Fruit fly (Drosophila melanogaster): ENCODE data around the gene CG3918.

Gene CG3918

DNA sequence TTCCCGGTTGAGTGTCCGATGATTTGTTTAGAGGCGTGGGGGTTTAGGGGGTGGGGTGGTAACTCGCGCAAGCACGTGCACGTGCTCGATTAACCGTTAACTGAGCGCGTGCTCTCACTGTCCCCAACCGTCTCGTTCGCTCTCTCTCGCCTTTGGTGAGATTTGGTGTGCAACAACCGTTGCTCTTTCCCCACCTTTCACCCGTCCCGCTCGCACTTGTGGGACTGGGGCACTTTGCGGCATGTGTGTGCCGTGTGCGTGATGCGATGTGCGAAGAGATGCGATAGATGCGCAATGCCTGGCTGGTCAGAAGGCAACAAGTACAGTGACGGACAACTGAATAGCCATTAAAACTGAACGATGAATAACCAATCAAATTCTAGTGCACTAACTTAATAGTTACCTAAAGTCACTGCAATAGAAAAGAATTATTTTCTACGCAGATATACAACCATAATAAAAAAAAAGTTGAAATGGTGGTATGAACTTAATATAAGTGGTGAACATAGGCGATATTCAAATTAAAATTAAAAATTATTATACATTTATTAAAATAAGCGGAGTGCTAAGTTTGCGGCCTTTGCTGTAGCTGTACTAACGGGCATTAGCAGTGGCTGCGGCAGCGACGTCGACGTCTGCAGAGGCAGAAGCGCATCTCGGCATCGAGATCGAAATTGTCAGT is 47.1 kb downstream of the CG3918 start (continued):
- TF ChIP-seq CG6792 (GFP tag; optimal IDR thresholded peaks at IDR 0.05) = peak; percentile 65
- peak; percentile 95 for TF ChIP-seq CG15336 (GFP tag; IDR thresholded peaks at IDR 0.05)
- peak; percentile 19 to 87 for TF ChIP-seq salr (GFP tag; optimal IDR thresholded peaks at IDR 0.05)
- TF ChIP-seq fkh (GFP tag; optimal IDR thresholded peaks at IDR 0.05) = no peak
- TF ChIP-seq CG11294 (GFP tag; IDR thresholded peaks at IDR 0.05) = peak; percentile 77
- peak; percentile 84 for TF ChIP-seq OdsH (GFP tag; optimal IDR thresholded peaks at IDR 0.05)
- peak; percentile 69 for TF ChIP-seq Sox102F (GFP tag; optimal IDR thresholded peaks at IDR 0.05)
- TF ChIP-seq esn (GFP tag; optimal IDR thresholded peaks at IDR 0.05) = peak; percentile 75
- TF ChIP-seq Hr39 (GFP tag; optimal IDR thresholded peaks at IDR 0.05) = peak; percentile 53

DNA sequence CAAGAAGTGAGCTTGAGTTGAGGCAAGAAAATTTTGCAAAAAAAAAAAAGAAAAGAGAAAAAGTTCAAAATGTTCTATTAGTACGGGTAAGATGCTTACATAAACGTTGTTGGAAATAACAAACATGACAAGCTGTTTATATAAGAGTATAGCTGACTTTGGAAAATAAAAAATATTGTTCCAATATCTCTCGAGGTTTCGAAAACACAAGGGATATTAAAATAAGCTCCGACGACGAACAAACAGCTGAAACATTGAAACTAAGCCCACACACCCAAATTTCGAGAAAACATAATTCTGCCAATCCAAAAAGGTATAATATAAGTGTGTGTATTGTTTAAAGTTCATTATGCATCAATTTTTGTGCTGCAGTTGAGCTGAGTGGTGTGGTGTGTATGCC is 49.5 kb downstream of the CG3918 start:
- TF ChIP-seq cyc (GFP tag; optimal IDR thresholded peaks at IDR 0.05) (peak; percentile 35), Hr39 (GFP tag; optimal IDR thresholded peaks at IDR 0.05) (peak; percentile 20), CG8632 (GFP tag; optimal IDR thresholded peaks at IDR 0.05) (peak; percentile 33), CG31627 (GFP tag; optimal IDR thresholded peaks at IDR 0.05) (peak; percentile 46), OdsH (GFP tag; optimal IDR thresholded peaks at IDR 0.05) (peak; percentile 18), Eip93F (GFP tag; optimal IDR thresholded peaks at IDR 0.05) (no peak), esn (GFP tag; optimal IDR thresholded peaks at IDR 0.05) (peak; percentile 58), Gug (GFP tag; IDR thresholded peaks at IDR 0.05) (no peak), salr (GFP tag; optimal IDR thresholded peaks at IDR 0.05) (peak in 1 of 2 experiments; percentile 45), net (GFP tag; optimal IDR thresholded peaks at IDR 0.05) (peak; percentile 32), CG32006 (GFP tag; optimal IDR thresholded peaks at IDR 0.05) (peak; percentile 63), CG3919 (GFP tag; optimal IDR thresholded peaks at IDR 0.05) (peak; percentile 16), CG8119 (GFP tag; IDR thresholded peaks at IDR 0.05) (peak; percentile 53; the same call in 2 of the 3 replicates), CG6808 (GFP tag; optimal IDR thresholded peaks at IDR 0.05) (peak; percentile 42), CG6276 (GFP tag; optimal IDR thresholded peaks at IDR 0.05) (peak; percentile 41), CG16779 (tag; optimal IDR thresholded peaks at IDR 0.05) (no peak), CG10669 (GFP tag; optimal IDR thresholded peaks at IDR 0.05) (peak; percentile 3), Sox102F (GFP tag; optimal IDR thresholded peaks at IDR 0.05) (peak; percentile 33), ss (GFP tag; optimal IDR thresholded peaks at IDR 0.05) (peak in 1 of 2 experiments; percentile 11), CG11902 (GFP tag; optimal IDR thresholded peaks at IDR 0.05) (no peak), fkh (GFP tag; optimal IDR thresholded peaks at IDR 0.05) (no peak), CG6163 (GFP tag; IDR thresholded peaks at IDR 0.05) (0 out of 3 replicates have a peak, but pooled peaks have one; percentile 14), Eip78C (GFP tag) (peak; percentile 87), topi (GFP tag; optimal IDR thresholded peaks at IDR 0.05) (peak; percentile 58), Lpt (GFP tag; optimal IDR thresholded peaks at IDR 0.05) (no peak), fd85E (GFP tag; optimal IDR thresholded peaks at IDR 0.05) (no peak), CG8319 (GFP tag; optimal IDR thresholded peaks at IDR 0.05) (no peak), Blimp-1 (GFP tag; optimal IDR thresholded peaks at IDR 0.05) (no peak), CG11294 (GFP tag; IDR thresholded peaks at IDR 0.05) (no peak), Eip75B (GFP tag; optimal IDR thresholded peaks at IDR 0.05) (peak; percentile 24), CG4318 (GFP tag; optimal IDR thresholded peaks at IDR 0.05) (peak; percentile 38), pdm3 (GFP tag; optimal IDR thresholded peaks at IDR 0.05) (peak; percentile 53), dac (GFP tag; optimal IDR thresholded peaks at IDR 0.05) (no peak), Sox15 (GFP tag; optimal IDR thresholded peaks at IDR 0.05) (peak; percentile 38), CG34406 (GFP tag; optimal IDR thresholded peaks at IDR 0.05) (peak; percentile 54), vri (GFP tag; optimal IDR thresholded peaks at IDR 0.05) (peak; percentile 2), Ets21C (GFP tag; optimal IDR thresholded peaks at IDR 0.05) (peak; percentile 19), fd59A (GFP tag; optimal IDR thresholded peaks at IDR 0.05) (no peak), acj6 (GFP tag; optimal IDR thresholded peaks at IDR 0.05) (peak; percentile 48), Hr38 (GFP tag; optimal IDR thresholded peaks at IDR 0.05) (no peak), svp (GFP tag) (peak; percentile 73), CG3032 (tag; optimal IDR thresholded peaks at IDR 0.05) (no peak), dsx (GFP tag; optimal IDR thresholded peaks at IDR 0.05; ENCODE audit: poor library complexity, severe bottlenecking) (no peak), CG6792 (GFP tag; optimal IDR thresholded peaks at IDR 0.05) (peak; percentile 59), Met (GFP tag; optimal IDR thresholded peaks at IDR 0.05) (peak; percentile 56), CG15336 (GFP tag; IDR thresholded peaks at IDR 0.05) (peak; percentile 58), Ets96B (tag; optimal IDR thresholded peaks at IDR 0.05) (no peak)
